Worm (Caenorhabditis elegans) whole organism, L1 larva: ENCODE results near the gene mxl-2.

Source experiments
- aly-2 ChIP-seq: fragments of 150-350 bp; optimal IDR thresholded peaks from 2 replicates; lab custom pipeline; 2014; ENCODE audit warnings: missing biosample characterization, missing genetic modification characterization
- ama-1 ChIP-seq: fragments of 150-350 bp; optimal IDR thresholded peaks from 2 replicates; lab custom pipeline; 2014
- ceh-63 ChIP-seq: fragments of 200-800 bp; sonication (Bioruptor generic); optimal IDR thresholded peaks from 2 replicates; lab custom pipeline; 2018; ENCODE audit warnings: mild to moderate bottlenecking, missing genetic modification characterization, missing compliant biosample characterization
- efl-3 ChIP-seq: fragments of 200-800 bp; sonication (Bioruptor generic); optimal IDR thresholded peaks from 2 replicates; lab custom pipeline; 2018; ENCODE audit warnings: mild to moderate bottlenecking, missing genetic modification characterization, missing compliant biosample characterization
- lsy-2 ChIP-seq, 2 experiments: fragments of 150-350 bp; optimal IDR thresholded peaks; 2 replicates each; lab custom pipeline; 2014; ENCODE audit warnings: missing biosample characterization in 2 of 2, missing genetic modification characterization in 2 of 2
- nhr-76 ChIP-seq: sonication (generic microtip); optimal IDR thresholded peaks from 2 replicates; lab custom pipeline; 2017; ENCODE audit warnings: missing biosample characterization, missing genetic modification characterization
- tbx-2 ChIP-seq: sonication (generic microtip); optimal IDR thresholded peaks from 2 replicates; lab custom pipeline; 2016; ENCODE audit warnings: missing genetic modification characterization, missing compliant biosample characterization

ce11 chrIII:183072-183471 is 4.9 kb downstream of the mxl-2 start:
- TF ChIP-seq tbx-2 (tag; lab: Kevin White, UChicago), result no peak
- no peak for TF ChIP-seq aly-2 (tag; lab: Kevin White, UChicago)
- TF ChIP-seq nhr-76 (tag; lab: Kevin White, UChicago), result no peak
- TF ChIP-seq ceh-63 (GFP tag; lab: Kevin White, UChicago), result no peak
- TF ChIP-seq ama-1 (lab: Kevin White, UChicago), result no peak
- no peak for TF ChIP-seq efl-3 (GFP tag; lab: Kevin White, UChicago)
- TF ChIP-seq lsy-2 (tag; optimal IDR thresholded peaks at IDR 0.05; lab: Kevin White, UChicago), result no peak
